Fruit fly (Drosophila melanogaster): ENCODE measurements around the gene Mesh1.
A peak's percentile ranks its signal among the peaks of the same experiment; 100 is the strongest.

Gene Mesh1

DNA sequence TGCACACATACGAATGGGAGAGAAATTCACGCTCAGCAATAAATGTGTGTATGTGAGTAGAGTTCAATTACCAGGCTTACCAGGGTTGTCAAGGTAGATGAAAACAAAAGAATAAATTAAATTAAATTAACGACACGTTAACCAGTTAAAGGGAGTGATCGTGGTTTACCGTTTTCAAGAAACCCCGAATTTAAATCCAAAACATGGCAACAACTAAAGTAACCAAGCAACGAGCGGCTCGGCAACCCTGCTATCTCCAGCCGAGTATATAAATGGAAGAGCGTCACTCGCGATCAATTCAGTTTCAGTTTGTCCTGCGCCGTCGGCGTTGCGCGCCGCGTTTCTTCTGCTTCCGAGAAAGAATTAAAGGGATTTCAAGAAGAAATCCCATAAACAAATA, 11.9 kb upstream of the Mesh1 start (continued):
- TF ChIP-seq bab2 (GFP tag; optimal IDR thresholded peaks at IDR 0.05), result peak; percentile 99
- TF ChIP-seq abd-A (tag; optimal IDR thresholded peaks at IDR 0.05), result peak; percentile 93
- peak; percentile 100 for TF ChIP-seq Rfx (GFP tag; IDR thresholded peaks at IDR 0.05)
- peak; percentile 99 for TF ChIP-seq CG11695 (GFP tag; IDR thresholded peaks at IDR 0.05)
- peak; percentile 99 for TF ChIP-seq Fer1 (GFP tag; optimal IDR thresholded peaks at IDR 0.05)
- TF ChIP-seq zen (tag; optimal IDR thresholded peaks at IDR 0.05), result peak; percentile 99
- peak; percentile 98 for TF ChIP-seq gt (GFP tag; IDR thresholded peaks at IDR 0.05)
- TF ChIP-seq da (GFP tag; optimal IDR thresholded peaks at IDR 0.05), result peak; percentile 98
- TF ChIP-seq fu2 (GFP tag; optimal IDR thresholded peaks at IDR 0.05), result peak; percentile 97
- peak; percentile 100 for TF ChIP-seq gsb-n (tag; optimal IDR thresholded peaks at IDR 0.05)
- peak; percentile 98 for TF ChIP-seq CG11504 (tag; optimal IDR thresholded peaks at IDR 0.05)
- no peak for TF ChIP-seq CG7963 (GFP tag; IDR thresholded peaks at IDR 0.05; ENCODE audit: partially characterized antibody)
- no peak for TF ChIP-seq br (optimal IDR thresholded peaks at IDR 0.05)
- no peak for TF ChIP-seq HLHmδ (GFP tag; optimal IDR thresholded peaks at IDR 0.05)
- peak; percentile 99 for TF ChIP-seq CoRest (tag; optimal IDR thresholded peaks at IDR 0.05)
- peak; percentile 99 for TF ChIP-seq HHEX (GFP tag; optimal IDR thresholded peaks at IDR 0.05)
- TF ChIP-seq NFAT (GFP tag; IDR thresholded peaks at IDR 0.05), result peak; percentile 99
- TF ChIP-seq CG12942 (GFP tag; optimal IDR thresholded peaks at IDR 0.05), result peak; percentile 98
- TF ChIP-seq cg (GFP tag; optimal IDR thresholded peaks at IDR 0.05), result peak; percentile 85
- peak; percentile 98 for TF ChIP-seq D19A (tag; optimal IDR thresholded peaks at IDR 0.05)
- TF ChIP-seq CG9932 (GFP tag; IDR thresholded peaks at IDR 0.05), result peak; percentile 99
- TF ChIP-seq Hr78 (GFP tag; optimal IDR thresholded peaks at IDR 0.05), result peak in 1 of 2 experiments; percentile 96
- peak; percentile 92 for TF ChIP-seq CG15073 (GFP tag; optimal IDR thresholded peaks at IDR 0.05)
- TF ChIP-seq Usf (GFP tag; optimal IDR thresholded peaks at IDR 0.05), result peak; percentile 99
- TF ChIP-seq en (GFP tag; optimal IDR thresholded peaks at IDR 0.05), result peak; percentile 99
- no peak for TF ChIP-seq pita (GFP tag; optimal IDR thresholded peaks at IDR 0.05)
- peak; percentile 99 for TF ChIP-seq CG3065 (GFP tag; optimal IDR thresholded peaks at IDR 0.05)
- peak; percentile 99 for TF ChIP-seq NC2α (GFP tag; optimal IDR thresholded peaks at IDR 0.05)
- TF ChIP-seq CG18619 (GFP tag; optimal IDR thresholded peaks at IDR 0.05), result peak; percentile 99
- TF ChIP-seq tna (GFP tag; IDR thresholded peaks at IDR 0.05; ENCODE audit: partially characterized antibody), result peak; percentile 45; the same call in 1 of the 2 replicates
- TF ChIP-seq zfh1 (GFP tag; IDR thresholded peaks at IDR 0.05), result peak; percentile 100
- peak; percentile 99 for TF ChIP-seq zfh2 (GFP tag; optimal IDR thresholded peaks at IDR 0.05)
- peak; percentile 99 for TF ChIP-seq repo (GFP tag; optimal IDR thresholded peaks at IDR 0.05)
- TF ChIP-seq Oli (tag; optimal IDR thresholded peaks at IDR 0.05), result peak; percentile 99
- peak; percentile 99 for TF ChIP-seq CG14014 (GFP tag; IDR thresholded peaks at IDR 0.05)
- TF ChIP-seq Dfd (GFP tag; optimal IDR thresholded peaks at IDR 0.05), result no peak
- peak; percentile 100 for TF ChIP-seq CG7839 (tag; optimal IDR thresholded peaks at IDR 0.05)
- peak; percentile 22; the same call in 1 of the 2 replicates for TF ChIP-seq ato (GFP tag; IDR thresholded peaks at IDR 0.05; ENCODE audit: partially characterized antibody)
- peak; percentile 93 for TF ChIP-seq CG31365 (tag; optimal IDR thresholded peaks at IDR 0.05)
- TF ChIP-seq gcm (GFP tag; optimal IDR thresholded peaks at IDR 0.05), result peak; percentile 99
- TF ChIP-seq org-1 (GFP tag; optimal IDR thresholded peaks at IDR 0.05), result peak; percentile 99
- TF ChIP-seq Kr (GFP tag; optimal IDR thresholded peaks at IDR 0.05), result peak; percentile 97
- peak; percentile 99 for TF ChIP-seq Hsf (GFP tag; optimal IDR thresholded peaks at IDR 0.05)
- peak; percentile 99 for TF ChIP-seq CG11456 (GFP tag; IDR thresholded peaks at IDR 0.05)
- TF ChIP-seq phol (tag; optimal IDR thresholded peaks at IDR 0.05), result peak; percentile 98
- TF ChIP-seq ci (GFP tag; IDR thresholded peaks at IDR 0.05), result peak; percentile 100
- TF ChIP-seq esg (GFP tag; conservative IDR thresholded peaks at IDR 0.05), result peak; percentile 99
- TF ChIP-seq Blimp-1 (GFP tag; optimal IDR thresholded peaks at IDR 0.05), result peak; percentile 98
- TF ChIP-seq fd102C (GFP tag; optimal IDR thresholded peaks at IDR 0.05), result peak; percentile 98
- TF ChIP-seq tx (GFP tag; optimal IDR thresholded peaks at IDR 0.05), result peak; percentile 98
- TF ChIP-seq Gsc (GFP tag; IDR thresholded peaks at IDR 0.05), result peak; percentile 97
